Worm (Caenorhabditis elegans) whole organism, mixed stage, embryonic: ENCODE results near the gene F44E2.6.
A peak's percentile ranks its signal among the peaks of the same experiment; 100 is the strongest.

Source experiments
- M03D4.4 ChIP-seq: sonication (generic microtip); optimal IDR thresholded peaks from 2 replicates; lab custom pipeline; 2017; ENCODE audit warnings: mild to moderate bottlenecking, missing genetic modification characterization, missing compliant biosample characterization
- bed-3 ChIP-seq: fragments of 200-800 bp; sonication (Bioruptor generic); optimal IDR thresholded peaks from 3 replicates; lab custom pipeline; 2018; ENCODE audit warnings: mild to moderate bottlenecking, missing genetic modification characterization, moderate library complexity, missing compliant biosample characterization
- blmp-1 ChIP-seq: fragments of 150-350 bp; optimal IDR thresholded peaks from 2 replicates; lab custom pipeline; 2014; ENCODE audit warnings: missing biosample characterization, missing genetic modification characterization
- ceh-39 ChIP-seq: fragments of 150-350 bp; optimal IDR thresholded peaks from 2 replicates; lab custom pipeline; 2014; ENCODE audit warnings: missing biosample characterization, missing genetic modification characterization
- ceh-43 ChIP-seq: fragments of 200-800 bp; sonication (Bioruptor generic); optimal IDR thresholded peaks from 2 replicates; lab custom pipeline; 2018; ENCODE audit warnings: mild to moderate bottlenecking, missing genetic modification characterization, moderate library complexity, missing compliant biosample characterization
- ceh-83 ChIP-seq: fragments of 200-800 bp; sonication (Bioruptor generic); optimal IDR thresholded peaks from 2 replicates; lab custom pipeline; 2018; ENCODE audit warnings: mild to moderate bottlenecking, missing genetic modification characterization, missing compliant biosample characterization
- ces-1 ChIP-seq: fragments of 150-350 bp; optimal IDR thresholded peaks from 2 replicates; lab custom pipeline; 2014; ENCODE audit warnings: missing biosample characterization, missing genetic modification reagents, missing genetic modification characterization
- cnd-1 ChIP-seq: fragments of 200-800 bp; sonication (Bioruptor generic); optimal IDR thresholded peaks from 2 replicates; lab custom pipeline; 2018; ENCODE audit warnings: mild to moderate bottlenecking, missing genetic modification characterization, missing compliant biosample characterization
- drap-1 ChIP-seq: fragments of 200-800 bp; sonication (Bioruptor generic); optimal IDR thresholded peaks from 3 replicates; lab custom pipeline; 2018; ENCODE audit warnings: mild to moderate bottlenecking, missing genetic modification characterization, missing compliant biosample characterization
- elt-1 ChIP-seq: sonication (generic microtip); optimal IDR thresholded peaks from 2 replicates; lab custom pipeline; 2017; ENCODE audit warnings: missing genetic modification characterization, mild to moderate bottlenecking, missing compliant biosample characterization, antibody characterized with exemption, moderate library complexity, borderline replicate concordance; ENCODE audit not compliant: insufficient read depth
- elt-3 ChIP-seq: fragments of 150-350 bp; optimal IDR thresholded peaks from 2 replicates; lab custom pipeline; 2014; ENCODE audit warnings: missing biosample characterization, missing genetic modification characterization
- flh-1 ChIP-seq: fragments of 200-800 bp; sonication (Bioruptor generic); optimal IDR thresholded peaks from 2 replicates; lab custom pipeline; 2018; ENCODE audit warnings: mild to moderate bottlenecking, missing genetic modification characterization, moderate library complexity, missing compliant biosample characterization
- ham-2 ChIP-seq: fragments of 200-800 bp; sonication (Bioruptor generic); optimal IDR thresholded peaks from 2 replicates; lab custom pipeline; 2018; ENCODE audit warnings: mild to moderate bottlenecking, missing genetic modification characterization, missing compliant biosample characterization
- hlh-1 ChIP-seq: fragments of 150-350 bp; optimal IDR thresholded peaks from 2 replicates; lab custom pipeline; 2014; ENCODE audit warnings: missing biosample characterization, missing genetic modification reagents, missing genetic modification characterization
- lin-13 ChIP-seq: fragments of 150-350 bp; optimal IDR thresholded peaks from 2 replicates; lab custom pipeline; 2014; ENCODE audit warnings: missing biosample characterization, missing genetic modification characterization
- lin-32 ChIP-seq: fragments of 200-800 bp; sonication (Bioruptor generic); optimal IDR thresholded peaks from 2 replicates; lab custom pipeline; 2018; ENCODE audit warnings: mild to moderate bottlenecking, missing genetic modification characterization, missing compliant biosample characterization
- lsy-2 ChIP-seq: fragments of 150-350 bp; optimal IDR thresholded peaks from 2 replicates; lab custom pipeline; 2014; ENCODE audit warnings: missing biosample characterization, missing genetic modification characterization
- mab-5 ChIP-seq: fragments of 150-350 bp; optimal IDR thresholded peaks from 2 replicates; lab custom pipeline; 2014; ENCODE audit warnings: missing biosample characterization, missing genetic modification characterization
- mep-1 ChIP-seq: fragments of 150-350 bp; optimal IDR thresholded peaks from 2 replicates; lab custom pipeline; 2017; ENCODE audit warnings: missing biosample characterization, missing genetic modification reagents, missing genetic modification characterization, inconsistent platforms
- mls-2 ChIP-seq: sonication (generic microtip); optimal IDR thresholded peaks from 2 replicates; lab custom pipeline; 2016; ENCODE audit warnings: mild to moderate bottlenecking, missing genetic modification characterization, moderate library complexity, missing compliant biosample characterization
- nhr-12 ChIP-seq: fragments of 150-350 bp; optimal IDR thresholded peaks from 2 replicates; lab custom pipeline; 2014; ENCODE audit warnings: missing biosample characterization, missing genetic modification characterization
- nhr-2 ChIP-seq: fragments of 150-350 bp; optimal IDR thresholded peaks from 2 replicates; lab custom pipeline; 2014; ENCODE audit warnings: missing biosample characterization, missing genetic modification characterization
- nhr-237 ChIP-seq: fragments of 150-350 bp; optimal IDR thresholded peaks from 2 replicates; lab custom pipeline; 2014; ENCODE audit warnings: missing biosample characterization, missing genetic modification characterization
- nhr-28 ChIP-seq: fragments of 150-350 bp; optimal IDR thresholded peaks from 2 replicates; lab custom pipeline; 2014; ENCODE audit warnings: missing biosample characterization, missing genetic modification characterization
- nhr-76 ChIP-seq: sonication (generic microtip); optimal IDR thresholded peaks from 2 replicates; lab custom pipeline; 2017; ENCODE audit warnings: missing biosample characterization, missing genetic modification characterization
- pha-4 ChIP-seq: fragments of 150-350 bp; optimal IDR thresholded peaks from 2 replicates; lab custom pipeline; 2018; ENCODE audit warnings: missing biosample characterization, missing genetic modification reagents, missing genetic modification characterization
- sem-2 ChIP-seq: fragments of 200-800 bp; sonication (Bioruptor generic); optimal IDR thresholded peaks from 2 replicates; lab custom pipeline; 2018; ENCODE audit warnings: mild to moderate bottlenecking, missing genetic modification characterization, missing compliant biosample characterization
- snpc-4 ChIP-seq: fragments of 150-350 bp; optimal IDR thresholded peaks from 2 replicates; lab custom pipeline; 2014; ENCODE audit warnings: missing biosample characterization, missing genetic modification characterization
- sptf-1 ChIP-seq: sonication (generic microtip); optimal IDR thresholded peaks from 2 replicates; lab custom pipeline; 2017; ENCODE audit warnings: mild to moderate bottlenecking, missing genetic modification characterization, moderate library complexity, missing compliant biosample characterization
- tbx-8 ChIP-seq: fragments of 200-800 bp; sonication (Bioruptor generic); optimal IDR thresholded peaks from 2 replicates; lab custom pipeline; 2018; ENCODE audit warnings: mild to moderate bottlenecking, missing genetic modification characterization, moderate library complexity, missing compliant biosample characterization
- unc-120 ChIP-seq: sonication (generic microtip); optimal IDR thresholded peaks from 2 replicates; lab custom pipeline; 2017; ENCODE audit warnings: missing genetic modification characterization, missing compliant biosample characterization; ENCODE audit not compliant: poor library complexity, severe bottlenecking
- unc-39 ChIP-seq: fragments of 150-350 bp; optimal IDR thresholded peaks from 2 replicates; lab custom pipeline; 2014; ENCODE audit warnings: missing biosample characterization, missing genetic modification characterization
- unc-62 ChIP-seq: fragments of 150-350 bp; optimal IDR thresholded peaks from 2 replicates; lab custom pipeline; 2014; ENCODE audit warnings: missing biosample characterization, missing genetic modification reagents, missing genetic modification characterization
- zip-8 ChIP-seq: fragments of 150-350 bp; optimal IDR thresholded peaks from 2 replicates; lab custom pipeline; 2014; ENCODE audit warnings: missing biosample characterization, missing genetic modification characterization
- ztf-11 ChIP-seq: fragments of 150-350 bp; optimal IDR thresholded peaks from 2 replicates; lab custom pipeline; 2014; ENCODE audit warnings: missing biosample characterization, missing genetic modification characterization

F44E2.6 gene

ce11 chrIII:8866983-8867842 is 22.2 kb upstream of the F44E2.6 start:
- TF ChIP-seq hlh-1 (tag; lab: Kevin White, UChicago) = peak; percentile 79
- TF ChIP-seq ces-1 (GFP tag; lab: Kevin White, UChicago) = no peak
- no peak for TF ChIP-seq nhr-28 (tag; lab: Kevin White, UChicago)
- no peak for TF ChIP-seq nhr-237 (tag; lab: Kevin White, UChicago)
- TF ChIP-seq lsy-2 = no peak
- TF ChIP-seq, all 35 proteins: peak for 1

ce11 chrIII:8866038-8866437 is 21.0 kb upstream of the F44E2.6 start:
- TF ChIP-seq sptf-1 (tag; lab: Kevin White, UChicago) (no peak), unc-39 (no peak), tbx-8 (GFP tag; lab: Kevin White, UChicago) (no peak), snpc-4 (tag; lab: Kevin White, UChicago) (no peak), hlh-1 (tag; lab: Kevin White, UChicago) (no peak), ham-2 (GFP tag; lab: Kevin White, UChicago) (no peak), ceh-39 (no peak), nhr-28 (tag; lab: Kevin White, UChicago) (no peak), ceh-43 (GFP tag; lab: Kevin White, UChicago) (no peak), flh-1 (no peak), ces-1 (GFP tag; lab: Kevin White, UChicago) (no peak), nhr-76 (tag; lab: Kevin White, UChicago) (no peak), drap-1 (GFP tag; lab: Kevin White, UChicago) (no peak), sem-2 (GFP tag; lab: Kevin White, UChicago) (no peak), cnd-1 (tag; lab: Kevin White, UChicago) (no peak), mls-2 (tag; lab: Kevin White, UChicago) (no peak), M03D4.4 (no peak), ceh-83 (GFP tag; lab: Kevin White, UChicago) (no peak), zip-8 (tag; lab: Kevin White, UChicago) (no peak), blmp-1 (no peak)

- TF ChIP-seq elt-3 (tag; lab: Kevin White, UChicago) (no peak), ceh-43 (GFP tag; lab: Kevin White, UChicago) (no peak), ceh-39 (no peak), hlh-1 (tag; lab: Kevin White, UChicago) (peak; percentile 70), nhr-12 (tag; lab: Kevin White, UChicago) (no peak), nhr-237 (tag; lab: Kevin White, UChicago) (no peak), blmp-1 (no peak), ham-2 (GFP tag; lab: Kevin White, UChicago) (peak; percentile 50), sptf-1 (tag; lab: Kevin White, UChicago) (peak; percentile 57), pha-4 (tag; lab: Kevin White, UChicago) (peak; percentile 8), ceh-83 (GFP tag; lab: Kevin White, UChicago) (no peak), M03D4.4 (peak; percentile 60), mep-1 (tag; lab: Kevin White, UChicago) (no peak), mls-2 (tag; lab: Kevin White, UChicago) (peak; percentile 17), ztf-11 (tag; lab: Kevin White, UChicago) (no peak), mab-5 (no peak), unc-120 (tag; lab: Kevin White, UChicago) (peak; percentile 84), lin-13 (tag; lab: Kevin White, UChicago) (peak; percentile 39), lsy-2 (no peak), nhr-28 (tag; lab: Kevin White, UChicago) (no peak), ces-1 (GFP tag; lab: Kevin White, UChicago) (no peak), elt-1 (tag; lab: Kevin White, UChicago) (no peak), sem-2 (GFP tag; lab: Kevin White, UChicago) (no peak), tbx-8 (GFP tag; lab: Kevin White, UChicago) (no peak), lin-32 (GFP tag; lab: Kevin White, UChicago) (no peak), nhr-76 (tag; lab: Kevin White, UChicago) (no peak), nhr-2 (tag; lab: Kevin White, UChicago) (no peak), bed-3 (GFP tag; lab: Kevin White, UChicago) (no peak), drap-1 (GFP tag; lab: Kevin White, UChicago) (peak; percentile 74), snpc-4 (tag; lab: Kevin White, UChicago) (no peak), zip-8 (tag; lab: Kevin White, UChicago) (no peak), unc-62 (GFP tag; lab: Kevin White, UChicago) (peak; percentile 60), flh-1 (no peak), cnd-1 (tag; lab: Kevin White, UChicago) (peak; percentile 38), unc-39 (no peak)
Measured at ce11 chrIII:8865294-8865766, 20.3 kb upstream of the F44E2.6 start.
